Worm (Caenorhabditis elegans) whole organism, L2 larva: ENCODE measurements around the gene lido-5.

Experiments used
- C34F6.9 ChIP-seq: fragments of 150-350 bp; optimal IDR thresholded peaks from 2 replicates; lab custom pipeline; 2014; ENCODE audit warnings: missing biosample characterization, missing genetic modification characterization
- F13H6.1 ChIP-seq: sonication (generic microtip); optimal IDR thresholded peaks from 2 replicates; lab custom pipeline; 2016; ENCODE audit warnings: missing genetic modification characterization, missing compliant biosample characterization
- R02D3.7 ChIP-seq: fragments of 150-350 bp; optimal IDR thresholded peaks from 2 replicates; lab custom pipeline; 2014; ENCODE audit warnings: missing biosample characterization, missing genetic modification characterization
- Y55F3AM.14 ChIP-seq: fragments of 200-800 bp; sonication (Bioruptor generic); optimal IDR thresholded peaks from 2 replicates; lab custom pipeline; 2018; ENCODE audit warnings: mild to moderate bottlenecking, missing genetic modification characterization, missing compliant biosample characterization
- ZK546.5 ChIP-seq: sonication (generic microtip); optimal IDR thresholded peaks from 2 replicates; lab custom pipeline; 2017; ENCODE audit warnings: missing biosample characterization, missing genetic modification characterization
- alr-1 ChIP-seq: fragments of 150-350 bp; optimal IDR thresholded peaks from 2 replicates; lab custom pipeline; 2014; ENCODE audit warnings: missing biosample characterization, missing genetic modification characterization
- ama-1 ChIP-seq: fragments of 150-350 bp; optimal IDR thresholded peaks from 2 replicates; lab custom pipeline; 2018; ENCODE audit warnings: inconsistent platforms
- blmp-1 ChIP-seq: sonication (generic microtip); optimal IDR thresholded peaks from 2 replicates; lab custom pipeline; 2017; ENCODE audit warnings: missing genetic modification characterization, mild to moderate bottlenecking, missing compliant biosample characterization, antibody characterized with exemption, moderate library complexity; ENCODE audit not compliant: insufficient read depth
- ceh-16 ChIP-seq: fragments of 150-350 bp; optimal IDR thresholded peaks from 2 replicates; lab custom pipeline; 2014; ENCODE audit warnings: missing biosample characterization, missing genetic modification characterization
- ceh-82 ChIP-seq: fragments of 150-350 bp; optimal IDR thresholded peaks from 2 replicates; lab custom pipeline; 2014; ENCODE audit warnings: missing biosample characterization, missing genetic modification characterization
- crh-2 ChIP-seq: sonication (generic microtip); optimal IDR thresholded peaks from 2 replicates; lab custom pipeline; 2017; ENCODE audit warnings: missing biosample characterization, missing genetic modification characterization
- dmd-4 ChIP-seq: sonication (generic microtip); optimal IDR thresholded peaks from 2 replicates; lab custom pipeline; 2017; ENCODE audit warnings: missing biosample characterization, missing genetic modification characterization
- egl-27 ChIP-seq: sonication (generic microtip); optimal IDR thresholded peaks from 3 replicates; lab custom pipeline; 2017; ENCODE audit warnings: missing biosample characterization, missing genetic modification reagents, missing genetic modification characterization
- elt-1 ChIP-seq: fragments of 150-350 bp; optimal IDR thresholded peaks from 2 replicates; lab custom pipeline; 2014; ENCODE audit warnings: missing biosample characterization, missing genetic modification characterization
- elt-3 ChIP-seq: sonication (generic microtip); optimal IDR thresholded peaks from 2 replicates; lab custom pipeline; 2017; ENCODE audit warnings: missing biosample characterization, missing genetic modification characterization
- gmeb-1 ChIP-seq: fragments of 150-350 bp; optimal IDR thresholded peaks from 2 replicates; lab custom pipeline; 2014; ENCODE audit warnings: missing biosample characterization, missing genetic modification characterization
- lin-11 ChIP-seq: fragments of 150-350 bp; sonication (generic microtip); optimal IDR thresholded peaks from 2 replicates; lab custom pipeline; 2014; ENCODE audit warnings: missing biosample characterization, missing genetic modification characterization, inconsistent platforms, mixed read lengths
- lin-13 ChIP-seq: fragments of 150-350 bp; optimal IDR thresholded peaks from 2 replicates; lab custom pipeline; 2014; ENCODE audit warnings: missing biosample characterization, missing genetic modification reagents, missing genetic modification characterization
- lin-39 ChIP-seq: fragments of 150-350 bp; optimal IDR thresholded peaks from 2 replicates; lab custom pipeline; 2014; ENCODE audit warnings: missing biosample characterization, missing genetic modification reagents, missing genetic modification characterization
- mab-5 ChIP-seq: fragments of 150-350 bp; optimal IDR thresholded peaks from 2 replicates; lab custom pipeline; 2014; ENCODE audit warnings: missing biosample characterization, missing genetic modification characterization
- mbf-1 ChIP-seq: sonication (generic microtip); optimal IDR thresholded peaks from 2 replicates; lab custom pipeline; 2017; ENCODE audit warnings: missing biosample characterization, missing genetic modification characterization
- nhr-10 ChIP-seq: sonication (generic microtip); optimal IDR thresholded peaks from 2 replicates; lab custom pipeline; 2017; ENCODE audit warnings: missing biosample characterization, missing genetic modification characterization
- nhr-12 ChIP-seq: fragments of 150-350 bp; optimal IDR thresholded peaks from 2 replicates; lab custom pipeline; 2014; ENCODE audit warnings: missing biosample characterization, missing genetic modification characterization
- nhr-21 ChIP-seq: fragments of 150-350 bp; optimal IDR thresholded peaks from 2 replicates; lab custom pipeline; 2014; ENCODE audit warnings: missing biosample characterization, missing genetic modification characterization
- nhr-23 ChIP-seq: fragments of 150-350 bp; optimal IDR thresholded peaks from 2 replicates; lab custom pipeline; 2014; ENCODE audit warnings: missing biosample characterization, missing genetic modification reagents, missing genetic modification characterization
- nhr-237 ChIP-seq: fragments of 150-350 bp; optimal IDR thresholded peaks from 2 replicates; lab custom pipeline; 2014; ENCODE audit warnings: missing biosample characterization, missing genetic modification characterization
- nhr-25 ChIP-seq: fragments of 150-350 bp; sonication (generic microtip); optimal IDR thresholded peaks from 3 replicates; lab custom pipeline; 2014; ENCODE audit warnings: missing biosample characterization, missing genetic modification characterization
- nhr-6 ChIP-seq: fragments of 150-350 bp; optimal IDR thresholded peaks from 2 replicates; lab custom pipeline; 2014; ENCODE audit warnings: missing biosample characterization, missing genetic modification characterization
- nhr-77 ChIP-seq: fragments of 150-350 bp; optimal IDR thresholded peaks from 2 replicates; lab custom pipeline; 2014; ENCODE audit warnings: missing biosample characterization, missing genetic modification characterization
- peb-1 ChIP-seq: fragments of 150-350 bp; optimal IDR thresholded peaks from 2 replicates; lab custom pipeline; 2014; ENCODE audit warnings: missing biosample characterization, missing genetic modification characterization
- sem-4 ChIP-seq: fragments of 150-350 bp; optimal IDR thresholded peaks from 2 replicates; lab custom pipeline; 2014; ENCODE audit warnings: missing biosample characterization, missing genetic modification reagents, missing genetic modification characterization
- skn-1 ChIP-seq: sonication (generic microtip); optimal IDR thresholded peaks from 2 replicates; lab custom pipeline; 2017; ENCODE audit warnings: missing biosample characterization, missing genetic modification characterization
- sma-3 ChIP-seq: sonication (generic microtip); optimal IDR thresholded peaks from 2 replicates; lab custom pipeline; 2016; ENCODE audit warnings: missing genetic modification reagents, missing genetic modification characterization, missing compliant biosample characterization
- sma-9 ChIP-seq, 2 experiments: fragments of 150-350 bp in 1 of 2; sonication (generic microtip) in 1 of 2; optimal IDR thresholded peaks; 2 replicates each; lab custom pipeline; 2014 to 2016; ENCODE audit warnings: missing genetic modification characterization in 2 of 2, mild to moderate bottlenecking in 1 of 2, missing biosample characterization in 1 of 2, missing compliant biosample characterization in 1 of 2, missing genetic modification reagents in 1 of 2, moderate library complexity in 1 of 2
- snpc-4 ChIP-seq: fragments of 150-350 bp; optimal IDR thresholded peaks from 2 replicates; lab custom pipeline; 2014; ENCODE audit warnings: missing biosample characterization, missing genetic modification characterization
- unc-39 ChIP-seq: fragments of 150-350 bp; optimal IDR thresholded peaks from 2 replicates; lab custom pipeline; 2014; ENCODE audit warnings: missing biosample characterization, missing genetic modification characterization
- unc-55 ChIP-seq: fragments of 150-350 bp; sonication (generic microtip); optimal IDR thresholded peaks from 3 replicates; lab custom pipeline; 2014; ENCODE audit warnings: missing biosample characterization, missing genetic modification reagents, missing genetic modification characterization
- unc-62 ChIP-seq: fragments of 150-350 bp; optimal IDR thresholded peaks from 2 replicates; lab custom pipeline; 2014; ENCODE audit warnings: missing biosample characterization, missing genetic modification reagents, missing genetic modification characterization
- ztf-1 ChIP-seq: fragments of 200-800 bp; sonication (Bioruptor generic); conservative IDR thresholded peaks from 2 replicates; pipeline ENCODE4 v1.3.6; 2022; ENCODE audit warnings: missing genetic modification characterization, missing compliant biosample characterization
- ztf-11 ChIP-seq: sonication (generic microtip); optimal IDR thresholded peaks from 2 replicates; lab custom pipeline; 2017; ENCODE audit warnings: missing biosample characterization, missing genetic modification characterization
- ztf-4 ChIP-seq: fragments of 150-350 bp; optimal IDR thresholded peaks from 2 replicates; lab custom pipeline; 2014; ENCODE audit warnings: missing biosample characterization, missing genetic modification characterization

lido-5 gene

DNA sequence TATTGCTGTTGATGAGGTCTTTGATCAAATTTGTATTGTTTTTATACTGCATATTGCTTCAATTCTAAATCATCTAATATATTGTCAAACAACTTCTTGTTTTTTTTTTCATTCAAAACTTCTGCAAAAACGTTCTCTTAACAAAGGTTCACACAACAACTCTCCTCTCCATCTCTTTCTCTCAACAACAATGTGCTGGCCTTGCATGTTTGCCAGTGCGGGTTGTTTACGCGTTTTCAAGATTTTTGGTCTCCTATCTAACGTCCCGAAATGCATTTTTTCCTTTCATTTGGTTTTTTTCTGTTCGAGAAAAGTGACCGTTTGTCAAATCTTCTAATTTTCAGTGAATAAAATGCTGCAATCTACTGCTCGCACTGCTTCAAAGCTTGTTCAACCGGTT lies 18.0 kb downstream of the lido-5 start, which contains the start of gene sod-3:
Gene sod-3, plus strand, starts transcription at position 338 of the 400 bp plus-strand sequence.
- TF ChIP-seq R02D3.7 (tag; lab: Kevin White, UChicago) = no peak
- no peak for TF ChIP-seq alr-1 (tag; lab: Kevin White, UChicago)
- TF ChIP-seq elt-1 (tag; lab: Kevin White, UChicago) = no peak
- no peak for TF ChIP-seq ztf-4 (tag; lab: Kevin White, UChicago)
- TF ChIP-seq elt-3 = no peak
- TF ChIP-seq nhr-12 = no peak
- TF ChIP-seq lin-13 (GFP tag; lab: Kevin White, UChicago) = no peak
- no peak for TF ChIP-seq nhr-77 (tag; lab: Kevin White, UChicago)
- TF ChIP-seq lin-11 (tag; lab: Kevin White, UChicago) = no peak
- TF ChIP-seq egl-27 (tag; lab: Kevin White, UChicago) = no peak
- no peak for TF ChIP-seq ama-1
- no peak for TF ChIP-seq ztf-1 (GFP tag; lab: Robert Waterston, UW)
- TF ChIP-seq nhr-23 = no peak
- no peak for TF ChIP-seq lin-39 (tag; lab: Kevin White, UChicago)
- TF ChIP-seq nhr-237 (tag; lab: Kevin White, UChicago) = no peak
- no peak for TF ChIP-seq crh-2 (tag; lab: Kevin White, UChicago)
- TF ChIP-seq, all 48 proteins: peak for 0

DNA sequence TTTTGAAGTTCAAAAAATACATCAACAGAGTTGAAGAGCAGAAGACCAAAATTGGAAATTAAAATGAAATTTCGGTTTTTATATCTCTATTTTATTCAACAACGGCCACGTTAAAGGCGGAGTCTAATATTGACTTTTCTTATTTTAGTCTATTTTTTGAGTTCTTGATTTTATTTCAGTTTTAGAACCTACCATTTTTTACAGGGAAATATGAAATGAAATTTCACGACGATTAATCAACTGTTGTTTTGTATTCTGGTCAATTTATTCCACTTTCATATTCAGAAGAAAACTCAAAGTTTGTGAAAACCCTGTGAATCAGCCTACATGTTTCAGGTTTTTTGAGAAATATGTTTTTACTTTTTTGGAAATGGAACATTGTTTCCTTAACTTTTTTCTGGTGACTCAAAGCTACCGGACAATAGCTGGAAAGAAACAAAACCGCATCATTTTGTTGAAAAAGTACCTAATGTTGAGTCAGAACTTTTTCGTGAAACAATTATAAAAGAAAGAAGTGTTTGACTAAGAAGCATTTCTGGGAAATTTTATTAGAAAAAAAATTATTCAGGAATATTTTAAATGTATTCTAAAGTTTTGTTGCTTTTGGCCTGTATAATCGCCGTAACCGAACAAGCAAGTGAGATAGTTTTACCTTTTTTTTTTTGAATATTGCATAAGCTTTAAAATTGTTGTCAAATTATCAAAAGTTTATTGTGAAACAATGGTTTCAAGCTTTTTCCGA lies 29.6 kb downstream of the lido-5 start, which contains the start of the genes irld-23 and C08A9.10:
Gene irld-23, minus strand, starts transcription at position 51 of the 742 bp plus-strand sequence.
Gene C08A9.10, plus strand, starts transcription at position 545 of the 742 bp plus-strand sequence.
- TF ChIP-seq sma-3 (GFP tag; lab: Kevin White, UChicago) (no peak), nhr-10 (tag; lab: Kevin White, UChicago) (no peak), ztf-4 (tag; lab: Kevin White, UChicago) (no peak), elt-3 (no peak), ztf-1 (GFP tag; lab: Robert Waterston, UW) (no peak), dmd-4 (tag; lab: Kevin White, UChicago) (no peak), unc-62 (no peak), ZK546.5 (tag; lab: Kevin White, UChicago) (no peak), mab-5 (no peak)

DNA sequence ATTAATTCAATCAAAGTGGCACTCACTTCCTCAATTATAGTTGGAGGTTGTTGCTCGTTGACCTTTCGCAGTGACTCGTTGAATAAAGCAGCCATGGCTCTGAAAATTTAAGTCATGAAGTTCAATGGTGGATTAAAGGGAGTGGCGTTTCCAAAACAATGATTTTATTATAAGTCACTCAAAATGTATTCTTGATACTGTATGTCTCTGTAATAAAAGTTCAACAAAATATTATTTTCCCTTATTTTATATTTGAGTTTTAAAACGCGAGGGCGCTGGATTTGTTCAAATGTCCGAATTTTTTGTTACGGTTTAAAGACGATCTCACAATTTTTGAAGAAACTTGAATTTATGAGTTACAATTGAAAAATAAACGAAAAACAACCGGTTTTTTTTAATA lies 38.4 kb downstream of the lido-5 start, which contains the start of gene C30G4.4:
Gene C30G4.4, minus strand, starts transcription at position 101 of the 400 bp plus-strand sequence.
- TF ChIP-seq nhr-21 (tag; lab: Kevin White, UChicago) = no peak
- no peak for TF ChIP-seq ztf-4 (tag; lab: Kevin White, UChicago)
- no peak for TF ChIP-seq ceh-82 (tag; lab: Kevin White, UChicago)
- TF ChIP-seq nhr-12 = no peak
- no peak for TF ChIP-seq elt-3
- TF ChIP-seq C34F6.9 (tag; lab: Kevin White, UChicago) = no peak
- TF ChIP-seq lin-11 (tag; lab: Kevin White, UChicago) = no peak
- TF ChIP-seq snpc-4 (tag; lab: Kevin White, UChicago) = no peak
- no peak for TF ChIP-seq ceh-16 (tag; lab: Kevin White, UChicago)
- no peak for TF ChIP-seq egl-27 (tag; lab: Kevin White, UChicago)
- TF ChIP-seq ztf-11 (tag; lab: Kevin White, UChicago) = no peak
- no peak for TF ChIP-seq alr-1 (tag; lab: Kevin White, UChicago)
- no peak for TF ChIP-seq mbf-1 (tag; lab: Kevin White, UChicago)

DNA sequence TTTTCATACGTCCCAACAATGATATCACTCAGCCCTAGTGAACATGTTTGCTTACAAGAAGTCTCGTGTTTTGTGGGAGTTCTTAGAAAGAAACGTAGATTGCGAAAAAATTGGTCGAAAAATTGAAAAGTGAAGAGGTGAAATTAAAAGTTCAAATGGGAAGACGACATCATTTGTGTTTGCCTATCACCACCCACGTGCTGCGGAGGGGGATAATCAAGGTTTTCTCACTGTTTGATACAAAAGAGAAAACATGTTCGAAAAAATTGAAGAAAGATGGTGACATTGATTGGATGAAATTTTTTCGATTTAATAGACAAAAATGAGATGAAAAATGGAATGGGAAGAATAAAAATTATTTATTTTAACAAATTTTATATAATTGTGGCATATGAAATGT lies 40.0 kb downstream of the lido-5 start:
- TF ChIP-seq nhr-6 (tag; lab: Kevin White, UChicago) = no peak
- TF ChIP-seq F13H6.1 (tag; lab: Kevin White, UChicago) = peak; percentile 27
- TF ChIP-seq blmp-1 (tag; lab: Kevin White, UChicago) = peak; percentile 89
- no peak for TF ChIP-seq gmeb-1
- no peak for TF ChIP-seq ceh-16 (tag; lab: Kevin White, UChicago)
- no peak for TF ChIP-seq unc-39 (tag; lab: Kevin White, UChicago)
- no peak for TF ChIP-seq nhr-10 (tag; lab: Kevin White, UChicago)
- TF ChIP-seq unc-55 (GFP tag; lab: Kevin White, UChicago) = no peak
- TF ChIP-seq sem-4 (tag; lab: Kevin White, UChicago) = no peak
- no peak for TF ChIP-seq Y55F3AM.14 (GFP tag; lab: Kevin White, UChicago)
- peak; percentile 32 for TF ChIP-seq sma-3 (GFP tag; lab: Kevin White, UChicago)
- TF ChIP-seq ceh-82 (tag; lab: Kevin White, UChicago) = no peak
- peak; percentile 13 for TF ChIP-seq nhr-25 (tag; lab: Kevin White, UChicago)
- no peak for TF ChIP-seq peb-1
- TF ChIP-seq ama-1 = no peak
- no peak for TF ChIP-seq sma-9 (GFP tag; optimal IDR thresholded peaks at IDR 0.05; lab: Kevin White, UChicago)
- no peak for TF ChIP-seq sma-9 (tag; optimal IDR thresholded peaks at IDR 0.05; lab: Kevin White, UChicago)
- no peak for TF ChIP-seq skn-1
